Fruit fly (Drosophila melanogaster): ENCODE measurements around the gene CG34297.

Gene CG34297

DNA sequence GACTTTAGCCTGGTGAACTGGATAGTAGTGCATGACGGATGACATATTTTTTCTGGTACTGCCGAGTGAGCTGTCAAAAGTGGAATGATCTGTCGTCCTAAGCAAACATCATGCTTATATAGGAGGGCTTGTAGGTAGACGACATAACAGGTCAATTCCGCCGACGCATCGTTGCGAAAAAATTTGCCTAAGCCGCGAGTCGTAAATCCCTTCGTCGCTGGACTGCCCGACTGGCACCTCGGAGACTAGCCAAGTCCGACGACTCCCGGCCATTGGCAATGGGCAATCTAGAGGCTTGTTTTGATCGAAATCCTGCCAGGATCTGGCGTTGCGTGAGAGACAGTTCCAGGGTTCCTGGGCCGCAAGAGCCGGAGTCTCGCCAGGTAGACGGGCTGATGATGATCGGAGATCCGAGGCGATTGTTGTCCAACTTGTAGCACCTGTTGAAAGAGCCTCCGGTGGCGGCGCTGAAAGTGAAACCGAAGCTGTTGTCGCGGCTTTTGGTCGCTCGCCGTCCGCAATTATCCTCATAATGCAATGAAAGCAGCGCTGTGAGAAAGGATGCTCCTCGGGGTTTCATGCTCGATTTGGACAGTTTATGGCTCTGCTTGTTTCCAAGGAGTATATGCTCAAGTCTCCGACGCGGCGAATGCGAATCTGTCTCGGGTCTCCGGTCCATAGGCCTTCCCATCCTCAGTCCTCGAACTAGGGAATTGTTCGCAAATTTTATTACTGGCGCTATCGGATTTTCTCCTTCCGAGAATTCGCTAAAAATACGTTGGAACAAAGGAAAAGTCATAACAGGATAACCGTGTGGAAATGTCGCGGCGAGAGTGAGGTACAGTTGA, 6.5 kb upstream of the CG34297 start, which contains the start of gene zen:
TSS of gene zen (minus strand) at position 91 of the 848 bp plus-strand sequence.
- TF ChIP-seq CG17801 (GFP tag; optimal IDR thresholded peaks at IDR 0.05; ENCODE audit: partially characterized antibody), result no peak

DNA sequence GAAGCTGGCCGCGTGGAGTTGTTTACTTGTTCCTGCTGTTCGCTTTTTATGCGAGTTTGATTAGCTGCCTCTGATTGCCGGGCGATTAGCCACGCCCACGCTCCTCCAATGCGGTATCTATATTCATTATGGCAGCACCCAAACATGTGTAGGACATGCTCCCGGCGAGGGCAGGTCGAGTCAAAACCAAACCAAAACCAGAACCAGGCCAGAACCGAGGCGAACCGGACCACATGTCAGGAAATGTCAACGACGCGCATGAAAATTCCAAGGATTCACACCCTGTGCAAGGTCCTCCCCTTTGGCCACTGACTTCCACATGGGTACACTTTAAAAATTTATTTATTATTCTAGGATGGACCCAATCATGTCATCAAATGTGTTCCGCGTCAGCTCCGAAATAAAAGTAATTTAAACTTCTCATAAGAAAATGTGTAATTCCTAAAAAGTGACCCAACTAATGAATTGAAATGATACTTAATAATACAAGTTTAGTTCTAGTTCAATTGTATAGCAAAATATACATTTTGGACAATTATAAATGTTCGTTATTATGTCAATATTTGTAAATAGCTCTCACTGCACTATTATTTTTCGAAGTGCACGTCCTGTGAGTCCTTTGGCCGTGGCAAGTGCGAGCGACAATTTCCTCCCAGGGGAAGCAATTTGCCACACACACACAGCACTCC, 3.8 kb upstream of the CG34297 start:
- no peak for TF ChIP-seq CG17801 (GFP tag; optimal IDR thresholded peaks at IDR 0.05; ENCODE audit: partially characterized antibody)

DNA sequence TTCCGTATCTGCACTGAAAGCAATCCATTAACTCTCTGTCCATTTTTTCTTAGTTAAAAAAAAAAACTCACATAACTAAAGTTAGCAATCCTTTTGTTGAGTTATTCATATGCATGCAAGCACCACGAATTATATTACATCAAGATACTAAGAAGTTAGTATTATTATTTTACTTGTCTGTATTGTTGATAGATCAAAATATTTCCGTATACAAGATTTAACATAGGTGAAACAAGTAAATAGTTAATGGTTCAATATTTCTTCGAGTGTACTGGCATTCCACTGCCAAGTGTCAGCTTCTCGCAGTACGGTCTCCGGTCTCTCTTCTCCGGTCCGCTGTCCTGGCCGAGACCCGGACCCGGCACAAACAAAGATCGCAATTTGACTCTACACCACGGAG, 1.6 kb downstream of the CG34297 start:
- no peak for TF ChIP-seq CG17801 (GFP tag; optimal IDR thresholded peaks at IDR 0.05; ENCODE audit: partially characterized antibody)

DNA sequence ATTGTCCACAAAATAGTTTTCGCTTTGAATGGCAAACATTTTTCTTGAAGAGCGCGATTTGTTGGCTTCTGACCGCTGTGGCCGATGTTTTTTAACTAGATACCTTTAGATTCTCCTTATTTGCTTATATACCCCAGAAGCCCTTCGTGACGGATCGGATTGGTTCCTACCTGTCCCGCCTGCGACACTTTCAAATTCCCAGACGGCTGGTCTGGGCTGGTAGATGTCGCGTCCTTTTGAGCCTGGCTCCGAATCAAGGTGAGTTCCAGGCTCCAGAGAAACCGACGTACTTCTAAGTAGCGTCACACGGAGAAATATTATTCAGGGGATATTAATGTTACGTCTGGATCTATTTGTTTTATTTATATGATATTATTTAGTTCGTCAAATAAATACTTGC, 3.8 kb downstream of the CG34297 start, which contains the start of gene zen2:
TSS of gene zen2 (minus strand) at position 101 of the 400 bp plus-strand sequence.
- no peak for TF ChIP-seq CG17801 (GFP tag; optimal IDR thresholded peaks at IDR 0.05; ENCODE audit: partially characterized antibody)

DNA sequence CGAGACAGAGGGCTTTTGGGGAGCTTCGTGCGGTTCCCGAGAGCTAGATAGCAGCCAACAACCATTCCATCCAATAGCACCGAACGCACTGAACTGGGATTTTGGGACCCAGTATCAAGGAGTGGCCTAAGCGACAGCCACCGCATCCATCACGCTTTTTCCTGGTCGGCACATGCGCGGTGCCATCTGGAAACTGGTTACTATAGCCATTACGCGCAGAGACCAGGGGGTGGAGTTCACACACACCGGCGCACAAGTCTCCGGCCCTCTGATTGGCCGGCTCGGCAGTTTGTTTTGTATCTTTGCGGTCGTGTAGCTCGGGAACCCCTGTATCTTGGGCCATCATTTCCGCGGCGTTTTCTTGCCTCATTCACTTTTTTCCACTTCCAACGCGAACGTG, 5.8 kb downstream of the CG34297 start, which contains the start of gene pb:
TSS of gene pb (minus strand) at position 81 of the 400 bp plus-strand sequence.
- no peak for TF ChIP-seq CG17801 (GFP tag; optimal IDR thresholded peaks at IDR 0.05; ENCODE audit: partially characterized antibody)

DNA sequence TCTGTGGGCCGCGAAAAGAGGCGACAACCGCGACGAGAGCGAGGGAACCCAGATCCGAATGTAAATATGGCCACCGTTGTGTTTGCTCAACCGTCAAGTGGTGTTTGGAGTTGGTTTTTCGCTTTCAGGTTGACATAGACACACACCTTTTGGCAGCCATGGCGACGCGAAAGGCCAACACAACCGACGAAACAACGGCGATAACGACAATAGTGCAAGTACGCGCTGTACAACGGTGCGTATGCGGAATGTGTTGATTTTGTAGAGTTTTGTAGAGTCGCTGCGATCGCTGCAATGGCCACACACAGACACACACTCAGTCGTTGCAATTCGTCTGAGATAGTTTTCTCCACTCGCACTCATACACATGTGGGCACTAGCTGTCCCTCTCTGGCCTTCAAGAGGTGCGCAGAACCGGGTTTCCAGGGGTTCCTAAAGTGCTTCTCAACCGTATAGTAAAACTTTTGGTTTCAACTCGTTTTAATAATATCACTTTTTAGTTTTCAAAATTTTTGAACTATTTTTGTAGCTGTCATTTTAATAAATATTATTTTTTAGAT, 6.3 kb downstream of the CG34297 start:
- no peak for TF ChIP-seq CG17801 (GFP tag; optimal IDR thresholded peaks at IDR 0.05; ENCODE audit: partially characterized antibody)

DNA sequence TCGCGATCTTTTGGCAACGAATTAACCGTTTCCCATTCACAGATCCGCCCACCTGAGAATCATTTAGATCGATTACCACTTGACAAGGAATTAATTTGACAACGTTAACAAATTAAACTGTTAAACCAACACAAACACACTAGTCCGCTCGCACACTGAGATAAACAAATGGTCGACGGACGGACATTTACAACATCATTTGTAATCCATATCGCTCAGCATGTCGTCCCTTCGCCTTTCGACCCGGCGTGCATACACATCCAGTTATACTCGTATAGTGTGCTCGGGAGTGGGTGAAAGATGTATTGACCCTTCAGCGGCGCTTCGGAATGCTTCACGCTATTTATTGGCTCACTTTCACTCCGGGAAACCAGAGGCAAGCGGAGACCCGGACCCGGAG, 12.1 kb downstream of the CG34297 start:
- no peak for TF ChIP-seq CG17801 (GFP tag; optimal IDR thresholded peaks at IDR 0.05; ENCODE audit: partially characterized antibody)

DNA sequence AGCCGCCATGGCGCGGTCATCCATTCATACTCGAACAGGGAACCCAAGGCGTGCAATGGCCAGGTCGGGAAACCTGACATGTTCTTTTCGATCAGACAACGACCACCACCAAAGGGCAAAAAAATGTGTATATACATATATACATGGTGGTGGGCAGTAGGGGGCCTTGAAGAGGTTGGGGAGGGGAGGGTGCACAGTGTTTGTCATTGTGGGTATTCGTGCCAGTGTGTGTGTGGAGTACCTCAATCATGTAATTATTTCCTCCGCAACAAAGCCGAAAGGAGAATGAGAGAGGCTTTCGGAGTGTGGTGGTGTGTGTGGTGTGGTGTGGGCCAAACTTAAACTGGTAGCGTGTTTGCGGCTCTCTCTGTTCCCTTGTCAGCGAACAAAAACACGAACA, 21.7 kb downstream of the CG34297 start:
- no peak for TF ChIP-seq CG17801 (GFP tag; optimal IDR thresholded peaks at IDR 0.05; ENCODE audit: partially characterized antibody)

DNA sequence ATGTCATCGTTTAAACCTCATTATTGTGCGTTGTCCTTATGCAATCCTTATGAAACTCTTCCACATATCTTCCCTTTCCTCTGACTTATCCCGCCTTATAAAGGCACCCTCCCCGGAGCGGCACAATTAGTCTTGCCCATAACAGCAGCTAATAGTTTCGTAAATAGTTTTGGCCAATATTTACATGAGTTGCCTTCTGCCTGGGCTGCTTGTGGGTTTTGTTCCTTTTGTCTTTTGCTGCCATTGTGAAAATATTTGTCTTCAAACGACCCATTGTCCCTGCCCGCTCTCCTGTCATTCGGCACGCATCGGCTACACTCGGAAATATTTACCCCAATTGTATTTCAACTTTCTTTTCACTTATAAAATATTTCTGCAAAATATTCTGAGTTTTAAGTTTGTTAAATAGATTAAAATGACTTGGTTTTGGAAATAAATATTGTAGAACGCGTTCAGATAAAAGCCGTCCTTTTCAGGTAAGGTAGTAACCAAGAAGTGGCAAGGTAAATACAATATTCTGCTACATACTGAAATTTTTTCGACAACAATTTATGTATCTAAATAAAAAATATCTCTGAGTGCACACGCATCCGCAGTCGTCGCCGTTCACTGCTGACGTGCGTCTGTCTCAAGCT, 24.2 kb downstream of the CG34297 start:
- no peak for TF ChIP-seq CG17801 (GFP tag; optimal IDR thresholded peaks at IDR 0.05; ENCODE audit: partially characterized antibody)

DNA sequence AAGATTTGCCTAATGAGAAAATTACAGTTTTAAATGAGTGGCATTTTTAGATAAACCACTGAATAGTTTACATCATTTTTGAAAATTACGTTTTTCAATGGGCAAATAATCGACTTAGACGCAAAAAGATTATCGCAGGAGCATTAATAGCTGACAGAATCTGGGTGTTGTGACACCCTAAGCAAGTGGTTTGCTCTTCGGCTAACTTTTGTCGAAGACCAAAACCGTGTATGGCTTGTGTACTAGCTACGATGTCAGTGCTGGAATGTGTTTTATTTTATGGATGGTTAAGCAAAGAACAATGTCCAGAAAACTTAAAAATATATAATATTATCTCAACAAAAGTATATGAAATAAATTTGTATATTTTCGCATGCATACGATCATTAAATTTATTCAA, 38.9 kb downstream of the CG34297 start:
- TF ChIP-seq CG17801 (GFP tag; optimal IDR thresholded peaks at IDR 0.05; ENCODE audit: partially characterized antibody), result no peak

DNA sequence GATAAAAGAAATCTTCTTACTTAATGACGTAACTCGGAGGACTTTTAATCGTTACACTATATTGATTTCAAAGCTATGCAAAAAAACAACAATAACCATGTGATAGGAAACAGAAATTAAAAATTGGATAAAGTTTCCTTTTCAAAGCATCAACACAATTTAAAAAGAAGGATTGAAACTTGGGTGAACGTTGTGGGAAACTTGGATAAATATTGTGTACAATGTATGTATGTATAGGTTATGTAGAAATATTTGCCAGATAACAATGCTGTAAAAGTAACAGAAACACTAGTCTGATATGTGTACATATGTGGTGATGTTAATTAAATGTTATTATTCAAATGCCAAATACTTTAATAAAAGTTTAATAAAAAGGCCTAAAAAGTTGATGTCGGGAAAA, 41.5 kb downstream of the CG34297 start:
- TF ChIP-seq CG17801 (GFP tag; optimal IDR thresholded peaks at IDR 0.05; ENCODE audit: partially characterized antibody), result no peak

DNA sequence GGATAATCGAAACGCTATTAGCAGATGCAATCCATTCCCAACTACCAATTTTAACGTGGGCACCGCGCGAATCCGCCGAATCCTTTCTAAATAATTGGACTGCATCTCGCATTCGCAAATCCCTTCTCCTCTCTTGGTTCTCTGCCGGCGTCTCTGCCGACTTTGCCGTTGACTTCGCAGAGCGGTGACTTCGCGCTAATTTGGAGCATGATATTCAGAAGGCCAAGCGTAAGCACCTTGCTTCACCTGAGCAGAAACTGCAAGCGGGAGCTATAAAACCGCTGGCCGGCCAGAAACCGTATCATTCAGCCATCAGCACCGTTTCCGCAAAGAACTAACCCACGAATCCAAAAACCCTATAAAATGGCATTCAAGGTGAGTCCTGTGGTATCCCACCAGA, 44.0 kb downstream of the CG34297 start, which contains the start of gene Ccp84Aa:
TSS of gene Ccp84Aa (plus strand) at position 301 of the 400 bp plus-strand sequence.
- TF ChIP-seq CG17801 (GFP tag; optimal IDR thresholded peaks at IDR 0.05; ENCODE audit: partially characterized antibody), result no peak

DNA sequence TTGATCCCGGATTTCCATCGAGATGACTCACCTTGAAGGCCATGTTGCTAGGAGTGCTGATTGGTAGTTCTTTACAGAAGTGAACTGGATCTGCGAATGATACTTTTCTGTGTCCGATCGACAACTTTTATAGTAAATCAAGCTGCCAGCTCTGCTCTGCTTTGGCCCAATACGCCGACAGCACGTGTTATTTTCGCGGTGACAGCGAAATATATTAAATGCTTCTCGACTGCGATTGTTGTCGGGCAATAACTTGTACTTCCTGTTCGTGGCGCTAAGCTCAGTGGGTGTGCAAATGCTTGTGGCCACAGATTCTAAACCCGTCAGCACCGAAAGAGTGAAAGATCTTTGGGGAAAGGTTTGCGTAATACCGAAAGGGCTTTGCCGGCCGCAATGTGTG, 45.0 kb downstream of the CG34297 start, which contains the start of gene Ccp84Ab:
TSS of gene Ccp84Ab (minus strand) at position 101 of the 400 bp plus-strand sequence.
- no peak for TF ChIP-seq CG17801 (GFP tag; optimal IDR thresholded peaks at IDR 0.05; ENCODE audit: partially characterized antibody)

All from ovary, adult (tissue).